Worm (Caenorhabditis elegans) whole organism, L1 larva: Measurements from ENCODE around the gene F52B10.3.
A peak's percentile ranks its signal among the peaks of the same experiment; 100 is the strongest.

Source experiments
- C04F5.9 ChIP-seq: sonication (generic microtip); optimal IDR thresholded peaks from 2 replicates; lab custom pipeline; 2016; ENCODE audit warnings: missing genetic modification characterization, missing compliant biosample characterization
- C34B4.2 ChIP-seq: sonication (generic microtip); optimal IDR thresholded peaks from 2 replicates; lab custom pipeline; 2017; ENCODE audit warnings: mild to moderate bottlenecking, missing genetic modification characterization, missing compliant biosample characterization
- F16B12.6 ChIP-seq: fragments of 150-350 bp; optimal IDR thresholded peaks from 2 replicates; lab custom pipeline; 2014; ENCODE audit warnings: missing biosample characterization, missing genetic modification characterization
- aha-1 ChIP-seq: fragments of 150-350 bp; optimal IDR thresholded peaks from 2 replicates; lab custom pipeline; 2014; ENCODE audit warnings: missing biosample characterization, missing genetic modification characterization
- ama-1 ChIP-seq: fragments of 150-350 bp; optimal IDR thresholded peaks from 2 replicates; lab custom pipeline; 2014
- blmp-1 ChIP-seq: fragments of 150-350 bp; optimal IDR thresholded peaks from 2 replicates; lab custom pipeline; 2014; ENCODE audit warnings: missing biosample characterization, missing genetic modification characterization
- ceh-8 ChIP-seq: fragments of 200-800 bp; sonication (Bioruptor generic); optimal IDR thresholded peaks from 2 replicates; lab custom pipeline; 2018; ENCODE audit warnings: mild to moderate bottlenecking, missing genetic modification characterization, moderate library complexity, missing compliant biosample characterization
- ceh-88 ChIP-seq: fragments of 200-800 bp; sonication (Bioruptor generic); IDR thresholded peaks from 2 replicates; pipeline ENCODE4 v1.3.6; 2022; ENCODE audit warnings: missing genetic modification characterization, missing compliant biosample characterization
- dpl-1 ChIP-seq, 3 experiments: fragments of 150-350 bp in 2 of 3; sonication (generic microtip) in 1 of 3; optimal IDR thresholded peaks; 2 replicates each; lab custom pipeline; 2014 to 2017; ENCODE audit warnings: missing biosample characterization in 3 of 3, missing genetic modification characterization in 3 of 3, missing genetic modification reagents in 3 of 3
- dsc-1 ChIP-seq: sonication (generic microtip); optimal IDR thresholded peaks from 2 replicates; lab custom pipeline; 2016; ENCODE audit warnings: mild to moderate bottlenecking, missing genetic modification characterization, missing compliant biosample characterization
- efl-1 ChIP-seq, 4 experiments: fragments of 150-350 bp; optimal IDR thresholded peaks in 3 of 4; peaks in 1 of 4; 1 replicate in 1 of 4; 2 replicates in 3 of 4; lab custom pipeline; 2014; ENCODE audit warnings: missing biosample characterization in 2 of 4, missing genetic modification characterization in 2 of 4, missing genetic modification reagents in 2 of 4
- efl-3 ChIP-seq: fragments of 200-800 bp; sonication (Bioruptor generic); optimal IDR thresholded peaks from 2 replicates; lab custom pipeline; 2018; ENCODE audit warnings: mild to moderate bottlenecking, missing genetic modification characterization, missing compliant biosample characterization
- elt-2 ChIP-seq: sonication (generic microtip); optimal IDR thresholded peaks from 2 replicates; lab custom pipeline; 2016; ENCODE audit warnings: missing genetic modification characterization, mild to moderate bottlenecking, inconsistent platforms, missing compliant biosample characterization, missing genetic modification reagents
- elt-3 ChIP-seq, 6 experiments: fragments of 150-350 bp in 1 of 6; sonication (generic microtip); optimal IDR thresholded peaks; 2 replicates each; lab custom pipeline; 2017 to 2018; ENCODE audit warnings: missing biosample characterization in 6 of 6, missing genetic modification characterization in 6 of 6, inconsistent platforms in 1 of 6
- fos-1 ChIP-seq: fragments of 150-350 bp; optimal IDR thresholded peaks from 2 replicates; lab custom pipeline; 2014; ENCODE audit warnings: missing biosample characterization, missing genetic modification characterization
- grh-1 ChIP-seq: fragments of 200-800 bp; sonication (Bioruptor generic); IDR thresholded peaks from 2 replicates; pipeline ENCODE4 v1.3.6; 2022; ENCODE audit warnings: missing genetic modification reagents, missing genetic modification characterization, missing compliant biosample characterization
- hlh-4 ChIP-seq: sonication (generic microtip); optimal IDR thresholded peaks from 2 replicates; lab custom pipeline; 2016; ENCODE audit warnings: mild to moderate bottlenecking, missing genetic modification characterization, missing compliant biosample characterization
- irx-1 ChIP-seq: sonication (generic microtip); optimal IDR thresholded peaks from 2 replicates; lab custom pipeline; 2016; ENCODE audit warnings: missing genetic modification characterization, missing compliant biosample characterization
- jun-1 ChIP-seq: fragments of 150-350 bp; optimal IDR thresholded peaks from 2 replicates; lab custom pipeline; 2014; ENCODE audit warnings: missing biosample characterization, missing genetic modification reagents, missing genetic modification characterization
- lin-14 ChIP-seq: fragments of 200-800 bp; sonication (Bioruptor generic); optimal IDR thresholded peaks from 2 replicates; lab custom pipeline; 2018; ENCODE audit warnings: mild to moderate bottlenecking, missing genetic modification characterization, moderate library complexity, missing compliant biosample characterization
- mab-9 ChIP-seq: fragments of 200-800 bp; sonication (Bioruptor generic); IDR thresholded peaks from 2 replicates; pipeline ENCODE4 v1.3.6; 2022; ENCODE audit warnings: missing genetic modification reagents, missing genetic modification characterization, missing compliant biosample characterization
- mep-1 ChIP-seq: fragments of 150-350 bp; optimal IDR thresholded peaks from 2 replicates; lab custom pipeline; 2014; ENCODE audit warnings: missing biosample characterization, missing genetic modification characterization
- nhr-11 ChIP-seq: fragments of 150-350 bp; optimal IDR thresholded peaks from 2 replicates; lab custom pipeline; 2014; ENCODE audit warnings: missing biosample characterization, missing genetic modification characterization
- nhr-20 ChIP-seq: sonication (generic microtip); optimal IDR thresholded peaks from 2 replicates; lab custom pipeline; 2016; ENCODE audit warnings: mild to moderate bottlenecking, missing genetic modification characterization, missing compliant biosample characterization
- nhr-28 ChIP-seq: fragments of 150-350 bp; optimal IDR thresholded peaks from 2 replicates; lab custom pipeline; 2014; ENCODE audit warnings: missing biosample characterization, missing genetic modification characterization
- nhr-47 ChIP-seq: sonication (generic microtip); optimal IDR thresholded peaks from 2 replicates; lab custom pipeline; 2016; ENCODE audit warnings: mild to moderate bottlenecking, missing genetic modification characterization, moderate library complexity, missing compliant biosample characterization
- nhr-71 ChIP-seq: sonication (generic microtip); optimal IDR thresholded peaks from 2 replicates; lab custom pipeline; 2016; ENCODE audit warnings: mild to moderate bottlenecking, missing genetic modification characterization, moderate library complexity, missing compliant biosample characterization
- nhr-76 ChIP-seq: sonication (generic microtip); optimal IDR thresholded peaks from 2 replicates; lab custom pipeline; 2017; ENCODE audit warnings: missing biosample characterization, missing genetic modification characterization
- nhr-85 ChIP-seq: sonication (generic microtip); peaks from one replicate; lab custom pipeline; 2016; ENCODE audit warnings: missing genetic modification characterization, inconsistent platforms, missing compliant biosample characterization
- nhr-90 ChIP-seq: sonication (generic microtip); optimal IDR thresholded peaks from 2 replicates; lab custom pipeline; 2016; ENCODE audit warnings: mild to moderate bottlenecking, missing genetic modification characterization, missing compliant biosample characterization; ENCODE audit not compliant: poor library complexity
- rnt-1 ChIP-seq: sonication (generic microtip); optimal IDR thresholded peaks from 2 replicates; lab custom pipeline; 2016; ENCODE audit warnings: mild to moderate bottlenecking, missing genetic modification characterization, moderate library complexity, missing compliant biosample characterization
- snpc-4 ChIP-seq: fragments of 150-350 bp; optimal IDR thresholded peaks from 2 replicates; lab custom pipeline; 2014; ENCODE audit warnings: missing biosample characterization, missing genetic modification characterization
- snu-23 ChIP-seq: sonication (generic microtip); optimal IDR thresholded peaks from 2 replicates; lab custom pipeline; 2016; ENCODE audit warnings: missing genetic modification characterization, missing compliant biosample characterization
- sup-37 ChIP-seq: fragments of 200-800 bp; sonication (Bioruptor generic); optimal IDR thresholded peaks from 2 replicates; lab custom pipeline; 2018; ENCODE audit warnings: mild to moderate bottlenecking, missing genetic modification characterization, missing compliant biosample characterization
- swsn-7 ChIP-seq: sonication (generic microtip); optimal IDR thresholded peaks from 2 replicates; lab custom pipeline; 2016; ENCODE audit warnings: missing genetic modification characterization, missing compliant biosample characterization
- tbx-2 ChIP-seq: sonication (generic microtip); optimal IDR thresholded peaks from 2 replicates; lab custom pipeline; 2016; ENCODE audit warnings: missing genetic modification characterization, missing compliant biosample characterization
- unc-30 ChIP-seq: sonication (generic microtip); optimal IDR thresholded peaks from 2 replicates; lab custom pipeline; 2017; ENCODE audit warnings: missing biosample characterization, missing genetic modification characterization
- unc-86 ChIP-seq: sonication (generic microtip); optimal IDR thresholded peaks from 2 replicates; lab custom pipeline; 2016; ENCODE audit warnings: missing genetic modification characterization, missing compliant biosample characterization
- unc-98 ChIP-seq: fragments of 200-800 bp; sonication (Bioruptor generic); IDR thresholded peaks from 2 replicates; pipeline ENCODE4 v1.3.6; 2022; ENCODE audit warnings: missing genetic modification characterization, missing compliant biosample characterization
- zip-4 ChIP-seq: fragments of 200-800 bp; sonication (Bioruptor generic); optimal IDR thresholded peaks from 2 replicates; lab custom pipeline; 2018; ENCODE audit warnings: mild to moderate bottlenecking, missing genetic modification characterization, moderate library complexity, missing compliant biosample characterization
- ztf-4 ChIP-seq: fragments of 150-350 bp; optimal IDR thresholded peaks from 2 replicates; lab custom pipeline; 2014; ENCODE audit warnings: missing biosample characterization, missing genetic modification characterization

Gene F52B10.3

ce11 chrX:2879529-2880265 is 18.5 kb downstream of the F52B10.3 start, which contains the start of gene F53B3.5:
Gene F53B3.5 (minus strand): TSS chrX:2879579.
- TF ChIP-seq nhr-85 (tag; lab: Kevin White, UChicago) (peak; percentile 83), grh-1 (GFP tag; lab: Robert Waterston, UW) (0 out of 2 replicates have a peak, but pooled peaks have one; percentile 46), lin-14 (peak; percentile 58), ceh-8 (GFP tag; lab: Kevin White, UChicago) (no peak), snpc-4 (tag; lab: Kevin White, UChicago) (no peak), swsn-7 (tag; lab: Kevin White, UChicago) (no peak), elt-3 (tag; optimal IDR thresholded peaks at IDR 0.05; lab: Kevin White, UChicago) (no peak), blmp-1 (tag; lab: Kevin White, UChicago) (peak; percentile 64), mab-9 (0 out of 2 replicates have a peak, but pooled peaks have one; percentile 30), efl-1 (optimal IDR thresholded peaks at IDR 0.05; lab: Kevin White, UChicago) (no peak), efl-1 (GFP tag; optimal IDR thresholded peaks at IDR 0.05 in 1 of 2; lab: Kevin White, UChicago) (peak in 1 of 2 experiments; percentile 39), dsc-1 (no peak), ceh-88 (peak; percentile 16; the same call in 1 of the 2 replicates), jun-1 (tag; lab: Kevin White, UChicago) (no peak), rnt-1 (tag; lab: Kevin White, UChicago) (no peak), F16B12.6 (tag; lab: Kevin White, UChicago) (no peak), C04F5.9 (tag; lab: Kevin White, UChicago) (no peak), irx-1 (tag; lab: Kevin White, UChicago) (no peak), mep-1 (tag; lab: Kevin White, UChicago) (peak; percentile 24), dpl-1 (GFP tag; optimal IDR thresholded peaks at IDR 0.05; lab: Kevin White, UChicago) (no peak), tbx-2 (tag; lab: Kevin White, UChicago) (no peak), unc-98 (GFP tag; lab: Robert Waterston, UW) (no peak), zip-4 (GFP tag; lab: Kevin White, UChicago) (no peak), nhr-20 (tag; lab: Kevin White, UChicago) (peak; percentile 19), efl-3 (GFP tag; lab: Kevin White, UChicago) (no peak), elt-2 (tag; lab: Kevin White, UChicago) (no peak), aha-1 (tag; lab: Kevin White, UChicago) (no peak), unc-30 (tag; lab: Kevin White, UChicago) (no peak), C34B4.2 (tag; lab: Kevin White, UChicago) (no peak), nhr-28 (tag; lab: Kevin White, UChicago) (no peak), ztf-4 (tag; lab: Kevin White, UChicago) (no peak), nhr-47 (peak; percentile 1), sup-37 (GFP tag; lab: Kevin White, UChicago) (no peak), unc-86 (tag; lab: Kevin White, UChicago) (no peak), ama-1 (lab: Kevin White, UChicago) (no peak), fos-1 (tag; lab: Kevin White, UChicago) (no peak), nhr-71 (tag; lab: Kevin White, UChicago) (no peak), snu-23 (GFP tag; lab: Kevin White, UChicago) (peak; percentile 35)

- TF ChIP-seq nhr-90 (tag; lab: Kevin White, UChicago) (no peak), nhr-11 (tag; lab: Kevin White, UChicago) (no peak), nhr-76 (tag; lab: Kevin White, UChicago) (no peak), lin-14 (peak; percentile 30), hlh-4 (no peak), nhr-85 (tag; lab: Kevin White, UChicago) (peak; percentile 59)
- TF ChIP-seq, all 84 proteins: peak for 2
These were observed 20.7 kb downstream of the F52B10.3 start for ce11 chrX:2877433-2877832.
